Worm (Caenorhabditis elegans) whole organism, young adult: ENCODE measurements around the gene C18H7.11.

ENCODE experiments used
- K11D2.4 ChIP-seq: fragments of 200-800 bp; sonication (Bioruptor generic); IDR thresholded peaks from 2 replicates; pipeline ENCODE4 v1.3.6; 2022; ENCODE audit warnings: missing genetic modification reagents, missing genetic modification characterization, missing compliant biosample characterization
- ccch-3 ChIP-seq: fragments of 200-800 bp; sonication (Bioruptor generic); optimal IDR thresholded peaks from 2 replicates; lab custom pipeline; 2018; ENCODE audit warnings: mild to moderate bottlenecking, missing genetic modification characterization, missing compliant biosample characterization
- lin-54 ChIP-seq: fragments of 200-800 bp; sonication (Bioruptor generic); optimal IDR thresholded peaks from 2 replicates; lab custom pipeline; 2018; ENCODE audit warnings: mild to moderate bottlenecking, missing genetic modification characterization, missing compliant biosample characterization
- nfya-2 ChIP-seq: fragments of 200-800 bp; sonication (Bioruptor generic); IDR thresholded peaks from 2 replicates; pipeline ENCODE4 v1.3.6; 2022; ENCODE audit warnings: missing genetic modification reagents, missing genetic modification characterization, missing compliant biosample characterization
- snpc-4 ChIP-seq, 5 experiments: fragments of 150-350 bp in 1 of 5; sonication (generic microtip) in 4 of 5; optimal IDR thresholded peaks; 2 replicates each; lab custom pipeline; 2014 to 2018; ENCODE audit warnings: missing genetic modification characterization in 5 of 5, missing biosample characterization in 3 of 5, antibody characterized with exemption in 2 of 5, mild to moderate bottlenecking in 2 of 5, missing compliant biosample characterization in 2 of 5, missing genotype in 2 of 5, moderate library complexity in 2 of 5, missing genetic modification reagents in 1 of 5
- unc-62 ChIP-seq: fragments of 150-350 bp; optimal IDR thresholded peaks from 2 replicates; lab custom pipeline; 2014; ENCODE audit warnings: missing biosample characterization, missing genetic modification reagents, missing genetic modification characterization
- ztf-25 ChIP-seq: fragments of 200-800 bp; sonication (Bioruptor generic); IDR thresholded peaks from 2 replicates; pipeline ENCODE4 v1.3.6; 2022; ENCODE audit warnings: missing genetic modification reagents, missing genetic modification characterization, missing compliant biosample characterization

ce11 chrIV:572487-572886 lies 24.2 kb upstream of the C18H7.11 start, which contains the start of gene gex-2:
- no peak for TF ChIP-seq ccch-3 (GFP tag; lab: Kevin White, UChicago)
- no peak for TF ChIP-seq unc-62
- TF ChIP-seq snpc-4 (GFP tag; optimal IDR thresholded peaks at IDR 0.05; lab: Kevin White, UChicago): no peak
- no peak for TF ChIP-seq snpc-4 (tag; optimal IDR thresholded peaks at IDR 0.05; lab: Kevin White, UChicago)
- no peak for TF ChIP-seq lin-54 (GFP tag; lab: Kevin White, UChicago)
- no peak for TF ChIP-seq K11D2.4 (GFP tag; lab: Robert Waterston, UW)
- no peak for TF ChIP-seq nfya-2
- TF ChIP-seq ztf-25 (GFP tag; lab: Robert Waterston, UW): no peak
